Fruit fly (Drosophila melanogaster): Measurements from ENCODE around the gene CG46468.

Gene CG46468

DNA sequence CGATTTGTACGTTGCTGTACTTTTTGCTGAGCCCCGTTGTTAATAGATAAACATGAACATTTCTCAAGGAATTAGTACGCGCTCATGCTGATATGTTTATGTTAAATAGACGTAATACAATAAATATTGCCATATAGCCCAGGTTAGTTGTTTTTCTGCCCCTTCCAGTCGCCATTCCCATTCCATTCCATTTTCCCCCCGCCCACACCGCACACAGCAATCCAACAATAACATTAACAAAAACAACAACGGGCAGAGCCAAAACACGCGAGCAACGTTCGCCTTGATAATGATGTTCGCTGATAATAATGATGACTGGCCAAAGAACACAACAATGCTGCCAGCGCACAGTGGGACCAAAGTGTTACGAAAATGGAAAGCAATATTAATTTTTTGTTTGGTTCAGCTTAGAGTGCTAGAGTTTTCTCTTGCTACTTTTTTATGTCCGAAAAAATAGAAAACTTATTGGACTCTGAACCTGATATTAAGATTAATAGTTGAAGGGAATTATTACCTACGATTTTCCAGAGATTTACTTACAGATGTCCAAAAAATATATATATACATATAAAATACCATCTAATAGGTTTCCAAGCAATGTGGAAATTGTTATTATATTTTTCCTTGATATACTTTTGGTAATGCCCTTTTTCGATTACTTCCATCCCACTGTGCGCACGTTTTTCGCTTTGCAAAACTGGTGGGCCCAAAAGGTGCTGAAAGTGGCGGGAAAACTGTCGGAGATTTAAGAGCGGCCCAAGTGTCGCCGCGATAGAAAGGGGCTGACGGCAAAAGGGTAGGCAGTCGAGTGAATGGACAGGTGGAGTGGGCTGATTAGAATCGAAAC lies 4.6 kb upstream of the CG46468 start (continued):
- TF ChIP-seq CG15514 (GFP tag; optimal IDR thresholded peaks at IDR 0.05) (peak; percentile 90), CG6854 (GFP tag; optimal IDR thresholded peaks at IDR 0.05) (peak; percentile 96), CG7928 (GFP tag; optimal IDR thresholded peaks at IDR 0.05) (peak; percentile 77), Myb (GFP tag; optimal IDR thresholded peaks at IDR 0.05) (peak; percentile 46), yki (optimal IDR thresholded peaks at IDR 0.05) (no peak), hkb (optimal IDR thresholded peaks at IDR 0.05) (no peak), hkb (GFP tag; IDR thresholded peaks at IDR 0.05) (peak; percentile 95), eyg (GFP tag; optimal IDR thresholded peaks at IDR 0.05) (peak; percentile 67), Antp (GFP tag; optimal IDR thresholded peaks at IDR 0.05) (peak; percentile 80), nmo (GFP tag; optimal IDR thresholded peaks at IDR 0.05) (peak; percentile 98), Doc2 (GFP tag; IDR thresholded peaks at IDR 0.05) (peak; percentile 52; the same call in 1 of the 2 replicates), jigr1 (GFP tag; IDR thresholded peaks at IDR 0.05) (peak; percentile 86; the same call in 2 of the 3 replicates), Sry-β (GFP tag; optimal IDR thresholded peaks at IDR 0.05) (peak; percentile 48), CG15269 (tag; optimal IDR thresholded peaks at IDR 0.05) (peak; percentile 98), ham (GFP tag; IDR thresholded peaks at IDR 0.05) (0 out of 2 replicates have a peak, but pooled peaks have one; percentile 7), nau (GFP tag; optimal IDR thresholded peaks at IDR 0.05) (peak; percentile 95), trh (GFP tag; optimal IDR thresholded peaks at IDR 0.05) (peak; percentile 87), CG8924 (tag; optimal IDR thresholded peaks at IDR 0.05) (peak; percentile 98), slou (GFP tag; optimal IDR thresholded peaks at IDR 0.05) (peak; percentile 92), B-H2 (GFP tag; optimal IDR thresholded peaks at IDR 0.05) (peak; percentile 91), gcm (GFP tag; optimal IDR thresholded peaks at IDR 0.05) (peak; percentile 99), CG8478 (optimal IDR thresholded peaks at IDR 0.05) (no peak), pb (GFP tag; optimal IDR thresholded peaks at IDR 0.05) (peak; percentile 71), pros (GFP tag; optimal IDR thresholded peaks at IDR 0.05) (peak; percentile 44), trem (tag; optimal IDR thresholded peaks at IDR 0.05) (peak; percentile 91), CG6689 (GFP tag; IDR thresholded peaks at IDR 0.05) (peak; percentile 95), CG1603 (tag; optimal IDR thresholded peaks at IDR 0.05) (peak; percentile 34), Dp (GFP tag; optimal IDR thresholded peaks at IDR 0.05) (peak; percentile 27), pan (optimal IDR thresholded peaks at IDR 0.05) (no peak), pan (GFP tag; optimal IDR thresholded peaks at IDR 0.05 in 1 of 2, IDR thresholded peaks at IDR 0.05 in 1 of 2) (peak in 1 of 2 experiments; percentile 93), CG3281 (GFP tag; optimal IDR thresholded peaks at IDR 0.05) (peak; percentile 98), CG14965 (GFP tag; optimal IDR thresholded peaks at IDR 0.05; ENCODE audit: borderline replicate concordance) (no peak), CG11398 (GFP tag; optimal IDR thresholded peaks at IDR 0.05) (peak; percentile 38), Atf-2 (GFP tag; optimal IDR thresholded peaks at IDR 0.05) (peak; percentile 68), MTF-1 (GFP tag; optimal IDR thresholded peaks at IDR 0.05; ENCODE audit: borderline replicate concordance) (peak; percentile 85), CG11723 (GFP tag; optimal IDR thresholded peaks at IDR 0.05) (peak; percentile 93), Blimp-1 (GFP tag; optimal IDR thresholded peaks at IDR 0.05) (peak; percentile 93), Rx (GFP tag; IDR thresholded peaks at IDR 0.05) (peak; percentile 72), sob (GFP tag; IDR thresholded peaks at IDR 0.05) (peak; percentile 90), Rfx (GFP tag; IDR thresholded peaks at IDR 0.05) (peak; percentile 92), Stat92E (GFP tag; optimal IDR thresholded peaks at IDR 0.05) (peak in 1 of 3 experiments; percentile 84), danr (GFP tag; IDR thresholded peaks at IDR 0.05) (peak; percentile 84), sr (GFP tag; IDR thresholded peaks at IDR 0.05) (peak; percentile 18; the same call in 1 of the 3 replicates), lilli (GFP tag; optimal IDR thresholded peaks at IDR 0.05) (peak; percentile 95), dimm (GFP tag; IDR thresholded peaks at IDR 0.05) (peak; percentile 62; the same call in 1 of the 2 replicates), CG30020 (tag; optimal IDR thresholded peaks at IDR 0.05) (peak; percentile 80), CG4424 (GFP tag; optimal IDR thresholded peaks at IDR 0.05) (peak; percentile 97), CG17912 (GFP tag; optimal IDR thresholded peaks at IDR 0.05) (peak; percentile 58), NFAT (GFP tag; IDR thresholded peaks at IDR 0.05) (peak; percentile 69)
